Worm (Caenorhabditis elegans) whole organism, young adult: ENCODE data around the gene cpn-2.

Experiments used
- B0019.2 ChIP-seq: fragments of 200-800 bp; sonication (Bioruptor generic); conservative IDR thresholded peaks from 2 replicates; pipeline ENCODE4 v1.3.6; 2022; ENCODE audit warnings: missing genetic modification reagents, missing genetic modification characterization, missing compliant biosample characterization
- B0035.1 ChIP-seq: sonication (generic microtip); optimal IDR thresholded peaks from 2 replicates; lab custom pipeline; 2016; ENCODE audit warnings: missing genetic modification characterization, mild to moderate bottlenecking, missing compliant biosample characterization, missing genotype, missing genetic modification reagents
- C17E4.6 ChIP-seq: fragments of 200-800 bp; sonication (Bioruptor generic); IDR thresholded peaks from 2 replicates; pipeline ENCODE4 v1.3.6; 2022; ENCODE audit warnings: missing genetic modification reagents, missing genetic modification characterization, missing compliant biosample characterization
- D2030.7 ChIP-seq: fragments of 200-800 bp; sonication (Bioruptor generic); IDR thresholded peaks from 2 replicates; pipeline ENCODE4 v1.3.6; 2022; ENCODE audit warnings: missing genetic modification reagents, missing genetic modification characterization, missing compliant biosample characterization
- F10E7.11 ChIP-seq: sonication (generic microtip); optimal IDR thresholded peaks from 2 replicates; lab custom pipeline; 2017; ENCODE audit warnings: mild to moderate bottlenecking, missing genetic modification characterization, moderate library complexity, missing compliant biosample characterization
- F37B4.10 ChIP-seq: fragments of 200-800 bp; sonication (Bioruptor generic); IDR thresholded peaks from 2 replicates; pipeline ENCODE4 v1.3.6; 2022; ENCODE audit warnings: missing genetic modification characterization, missing compliant biosample characterization
- F39B2.1 ChIP-seq: fragments of 200-800 bp; sonication (Bioruptor generic); IDR thresholded peaks from 2 replicates; pipeline ENCODE4 v1.3.6; 2022; ENCODE audit warnings: missing genetic modification reagents, missing genetic modification characterization, missing compliant biosample characterization
- F52B5.7 ChIP-seq: sonication (generic microtip); optimal IDR thresholded peaks from 2 replicates; lab custom pipeline; 2016; ENCODE audit warnings: mild to moderate bottlenecking, missing genetic modification characterization, missing compliant biosample characterization
- F55B11.4 ChIP-seq: sonication (generic microtip); optimal IDR thresholded peaks from 2 replicates; lab custom pipeline; 2016; ENCODE audit warnings: missing compliant biosample characterization, missing genetic modification characterization, borderline replicate concordance; ENCODE audit not compliant: insufficient read depth
- T07F8.4 ChIP-seq: sonication (generic microtip); optimal IDR thresholded peaks from 2 replicates; lab custom pipeline; 2016; ENCODE audit warnings: mild to moderate bottlenecking, missing genetic modification characterization, moderate library complexity, missing compliant biosample characterization
- Y56A3A.18 ChIP-seq: fragments of 200-800 bp; sonication (Bioruptor generic); IDR thresholded peaks from 2 replicates; pipeline ENCODE4 v1.3.6; 2022; ENCODE audit warnings: missing genetic modification reagents, missing genetic modification characterization, missing compliant biosample characterization
- Y67H2A.10 ChIP-seq: fragments of 200-800 bp; sonication (Bioruptor generic); conservative IDR thresholded peaks from 2 replicates; pipeline ENCODE4 v1.3.6; 2022; ENCODE audit warnings: missing genetic modification reagents, missing genetic modification characterization, missing compliant biosample characterization
- Y95B8A.8 ChIP-seq: fragments of 200-800 bp; sonication (Bioruptor generic); IDR thresholded peaks from 2 replicates; pipeline ENCODE4 v1.3.6; 2022; ENCODE audit warnings: missing genetic modification reagents, missing genetic modification characterization, missing compliant biosample characterization
- atf-7 ChIP-seq: sonication (generic microtip); optimal IDR thresholded peaks from 2 replicates; lab custom pipeline; 2017; ENCODE audit warnings: mild to moderate bottlenecking, missing genetic modification characterization, missing compliant biosample characterization
- attf-3 ChIP-seq: fragments of 200-800 bp; sonication (Bioruptor generic); conservative IDR thresholded peaks from 2 replicates; pipeline ENCODE4 v1.3.6; 2022; ENCODE audit warnings: missing genetic modification reagents, missing genetic modification characterization, missing compliant biosample characterization
- attf-5 ChIP-seq: fragments of 200-800 bp; sonication (Bioruptor generic); optimal IDR thresholded peaks from 2 replicates; lab custom pipeline; 2018; ENCODE audit warnings: mild to moderate bottlenecking, missing genetic modification characterization, missing compliant biosample characterization
- attf-6 ChIP-seq: fragments of 200-800 bp; sonication (Bioruptor generic); IDR thresholded peaks from 2 replicates; pipeline ENCODE4 v1.3.6; 2022; ENCODE audit warnings: missing genetic modification reagents, missing genetic modification characterization, missing compliant biosample characterization
- bed-1 ChIP-seq: fragments of 200-800 bp; sonication (Bioruptor generic); IDR thresholded peaks from 2 replicates; pipeline ENCODE4 v1.3.6; 2022; ENCODE audit warnings: missing genetic modification reagents, missing genetic modification characterization, missing compliant biosample characterization
- ccch-3 ChIP-seq: fragments of 200-800 bp; sonication (Bioruptor generic); optimal IDR thresholded peaks from 2 replicates; lab custom pipeline; 2018; ENCODE audit warnings: mild to moderate bottlenecking, missing genetic modification characterization, missing compliant biosample characterization
- ceh-40 ChIP-seq: fragments of 200-800 bp; sonication (Bioruptor generic); IDR thresholded peaks from 2 replicates; pipeline ENCODE4 v1.3.6; 2022; ENCODE audit warnings: missing genetic modification characterization, missing compliant biosample characterization
- ceh-91 ChIP-seq: fragments of 200-800 bp; sonication (Bioruptor generic); IDR thresholded peaks from 2 replicates; pipeline ENCODE4 v1.3.6; 2022; ENCODE audit warnings: missing genetic modification reagents, missing genetic modification characterization, missing compliant biosample characterization
- ets-4 ChIP-seq: fragments of 200-800 bp; sonication (Bioruptor generic); optimal IDR thresholded peaks from 2 replicates; lab custom pipeline; 2018; ENCODE audit warnings: mild to moderate bottlenecking, missing genetic modification characterization, missing compliant biosample characterization
- hsf-1 ChIP-seq: fragments of 200-800 bp; sonication (Bioruptor generic); IDR thresholded peaks from 2 replicates; pipeline ENCODE4 v1.3.6; 2022; ENCODE audit warnings: missing genetic modification reagents, missing genetic modification characterization, missing compliant biosample characterization
- lag-1 ChIP-seq: fragments of 200-800 bp; sonication (Bioruptor generic); IDR thresholded peaks from 2 replicates; pipeline ENCODE4 v1.3.6; 2022; ENCODE audit warnings: missing genetic modification reagents, missing genetic modification characterization, missing compliant biosample characterization
- let-607 ChIP-seq, 2 experiments: fragments of 200-800 bp in 1 of 2; sonication (Bioruptor generic) in 1 of 2; sonication (generic microtip) in 1 of 2; optimal IDR thresholded peaks; 2 replicates each; lab custom pipeline; 2016 to 2018; ENCODE audit warnings: mild to moderate bottlenecking in 2 of 2, missing compliant biosample characterization in 2 of 2, missing genetic modification characterization in 2 of 2, moderate library complexity in 2 of 2, missing genotype in 1 of 2
- lin-40 ChIP-seq: sonication (generic microtip); optimal IDR thresholded peaks from 2 replicates; lab custom pipeline; 2016; ENCODE audit warnings: missing genetic modification characterization, mild to moderate bottlenecking, missing compliant biosample characterization, missing genotype, missing genetic modification reagents
- lir-1 ChIP-seq: fragments of 200-800 bp; sonication (Bioruptor generic); conservative IDR thresholded peaks from 2 replicates; pipeline ENCODE4 v1.3.6; 2022; ENCODE audit warnings: missing genetic modification reagents, missing genetic modification characterization, missing compliant biosample characterization
- lsy-27 ChIP-seq: sonication (generic microtip); optimal IDR thresholded peaks from 2 replicates; lab custom pipeline; 2017; ENCODE audit warnings: missing genetic modification characterization, mild to moderate bottlenecking, missing compliant biosample characterization, antibody characterized with exemption, missing genotype, borderline replicate concordance; ENCODE audit not compliant: insufficient read depth
- madf-3 ChIP-seq: fragments of 200-800 bp; sonication (Bioruptor generic); IDR thresholded peaks from 2 replicates; pipeline ENCODE4 v1.3.6; 2022; ENCODE audit warnings: missing genetic modification reagents, missing genetic modification characterization, missing compliant biosample characterization
- madf-6 ChIP-seq: fragments of 200-800 bp; sonication (Bioruptor generic); IDR thresholded peaks from 2 replicates; pipeline ENCODE4 v1.3.6; 2022; ENCODE audit warnings: missing genetic modification reagents, missing genetic modification characterization, missing compliant biosample characterization
- nfya-1 ChIP-seq: sonication (generic microtip); optimal IDR thresholded peaks from 2 replicates; lab custom pipeline; 2017; ENCODE audit warnings: antibody characterized with exemption, missing compliant biosample characterization, missing genetic modification characterization, borderline replicate concordance; ENCODE audit not compliant: insufficient read depth
- nhr-90 ChIP-seq: sonication (generic microtip); optimal IDR thresholded peaks from 2 replicates; lab custom pipeline; 2016; ENCODE audit warnings: missing genotype, mild to moderate bottlenecking, missing genetic modification characterization, missing compliant biosample characterization
- pha-4 ChIP-seq: fragments of 150-350 bp; sonication (generic microtip); optimal IDR thresholded peaks from 2 replicates; lab custom pipeline; 2014; ENCODE audit warnings: missing biosample characterization, missing genetic modification reagents, missing genetic modification characterization
- rcor-1 ChIP-seq: fragments of 200-800 bp; sonication (Bioruptor generic); IDR thresholded peaks from 2 replicates; pipeline ENCODE4 v1.3.6; 2022; ENCODE audit warnings: missing genetic modification reagents, missing genetic modification characterization, missing compliant biosample characterization
- rec-8 ChIP-seq, 2 experiments: sonication (generic microtip); optimal IDR thresholded peaks; 2 replicates each; lab custom pipeline; 2016; ENCODE audit warnings: mild to moderate bottlenecking in 2 of 2, missing genetic modification characterization in 2 of 2, missing genetic modification reagents in 2 of 2, missing genotype in 2 of 2, missing biosample characterization in 1 of 2, missing compliant biosample characterization in 1 of 2, moderate library complexity in 1 of 2
- sea-2 ChIP-seq: fragments of 200-800 bp; sonication (Bioruptor generic); IDR thresholded peaks from 2 replicates; pipeline ENCODE4 v1.3.6; 2022; ENCODE audit warnings: missing genetic modification characterization, missing compliant biosample characterization
- snpc-1.1 ChIP-seq: sonication (generic microtip); optimal IDR thresholded peaks from 2 replicates; lab custom pipeline; 2017; ENCODE audit warnings: missing genetic modification characterization, mild to moderate bottlenecking, missing compliant biosample characterization, antibody characterized with exemption, moderate library complexity, missing genotype, missing genetic modification reagents; ENCODE audit not compliant: insufficient read depth
- somi-1 ChIP-seq: fragments of 200-800 bp; sonication (Bioruptor generic); optimal IDR thresholded peaks from 2 replicates; lab custom pipeline; 2018; ENCODE audit warnings: mild to moderate bottlenecking, missing genetic modification characterization, missing compliant biosample characterization
- tbp1 ChIP-seq: fragments of 200-800 bp; sonication (Bioruptor generic); optimal IDR thresholded peaks from 2 replicates; lab custom pipeline; 2018; ENCODE audit warnings: mild to moderate bottlenecking, missing genetic modification characterization, missing compliant biosample characterization
- xnd-1 ChIP-seq: sonication (generic microtip); optimal IDR thresholded peaks from 2 replicates; lab custom pipeline; 2016; ENCODE audit warnings: missing genotype, missing genetic modification reagents, missing genetic modification characterization, missing compliant biosample characterization
- ztf-26 ChIP-seq: sonication (generic microtip); optimal IDR thresholded peaks from 2 replicates; lab custom pipeline; 2017; ENCODE audit warnings: missing genetic modification characterization, missing compliant biosample characterization
- ztf-6 ChIP-seq: fragments of 200-800 bp; sonication (Bioruptor generic); IDR thresholded peaks from 2 replicates; pipeline ENCODE4 v1.3.6; 2022; ENCODE audit warnings: missing genetic modification reagents, missing genetic modification characterization, missing compliant biosample characterization

cpn-2 gene

ce11 chrII:349749-350148 lies 12.2 kb downstream of the cpn-2 start:
- no peak for TF ChIP-seq lag-1 (GFP tag; lab: Robert Waterston, UW)
- no peak for TF ChIP-seq xnd-1 (tag; lab: Kevin White, UChicago)
- no peak for TF ChIP-seq D2030.7 (GFP tag; lab: Robert Waterston, UW)
- TF ChIP-seq ztf-26 (tag; lab: Kevin White, UChicago), result no peak
- TF ChIP-seq lin-40 (tag; lab: Kevin White, UChicago), result no peak

ce11 chrII:354494-354893 lies 16.9 kb downstream of the cpn-2 start:
- TF ChIP-seq snpc-1.1 (no peak), rcor-1 (no peak), ztf-6 (GFP tag; lab: Robert Waterston, UW) (no peak)
- TF ChIP-seq, all 124 proteins: peak for 0

- no peak for TF ChIP-seq hsf-1
- TF ChIP-seq T07F8.4, result no peak
- no peak for TF ChIP-seq somi-1
- TF ChIP-seq tbp1 (GFP tag; lab: Kevin White, UChicago), result no peak
- no peak for TF ChIP-seq bed-1 (GFP tag; lab: Robert Waterston, UW)
- TF ChIP-seq attf-3 (GFP tag; lab: Robert Waterston, UW), result no peak
- TF ChIP-seq, all 124 proteins: peak for 0
Observed at ce11 chrII:356969-357368, 19.4 kb downstream of the cpn-2 start, which contains the start of gene dmsr-4. Gene dmsr-4 (minus strand): TSS chrII:357069.

ce11 chrII:367455-367854 lies 29.9 kb downstream of the cpn-2 start, which contains the start of gene ptr-3:
Gene ptr-3 (minus strand): TSS chrII:367555.
- TF ChIP-seq sea-2, result no peak
- TF ChIP-seq F10E7.11, result no peak
- TF ChIP-seq F37B4.10 (GFP tag; lab: Robert Waterston, UW), result no peak
- TF ChIP-seq madf-3 (GFP tag; lab: Robert Waterston, UW), result no peak
- TF ChIP-seq Y67H2A.10 (GFP tag; lab: Robert Waterston, UW), result no peak
- TF ChIP-seq rec-8 (tag; optimal IDR thresholded peaks at IDR 0.05; lab: Kevin White, UChicago), result no peak
- TF ChIP-seq let-607 (tag; optimal IDR thresholded peaks at IDR 0.05; lab: Kevin White, UChicago), result no peak
- TF ChIP-seq nfya-1 (tag; lab: Kevin White, UChicago), result no peak
- TF ChIP-seq Y95B8A.8 (GFP tag; lab: Robert Waterston, UW), result no peak
- no peak for TF ChIP-seq Y56A3A.18 (GFP tag; lab: Robert Waterston, UW)
- TF ChIP-seq B0019.2 (GFP tag; lab: Robert Waterston, UW), result no peak
- no peak for TF ChIP-seq lag-1 (GFP tag; lab: Robert Waterston, UW)
- no peak for TF ChIP-seq attf-6 (GFP tag; lab: Robert Waterston, UW)
- TF ChIP-seq nhr-90 (tag; lab: Kevin White, UChicago), result no peak
- TF ChIP-seq attf-5 (GFP tag; lab: Kevin White, UChicago), result no peak
- TF ChIP-seq lir-1 (GFP tag; lab: Robert Waterston, UW), result no peak
- no peak for TF ChIP-seq madf-6
- no peak for TF ChIP-seq ccch-3
- no peak for TF ChIP-seq lin-40 (tag; lab: Kevin White, UChicago)
- TF ChIP-seq, all 124 proteins: peak for 0

- TF ChIP-seq ets-4 (GFP tag; lab: Kevin White, UChicago), result no peak
- no peak for TF ChIP-seq bed-1 (GFP tag; lab: Robert Waterston, UW)
- no peak for TF ChIP-seq F52B5.7
- TF ChIP-seq lsy-27 (tag; lab: Kevin White, UChicago), result no peak
- no peak for TF ChIP-seq F37B4.10 (GFP tag; lab: Robert Waterston, UW)
- no peak for TF ChIP-seq ceh-91 (GFP tag; lab: Robert Waterston, UW)
- no peak for TF ChIP-seq F55B11.4 (tag; lab: Kevin White, UChicago)
- TF ChIP-seq lag-1 (GFP tag; lab: Robert Waterston, UW), result no peak
- no peak for TF ChIP-seq B0035.1 (tag; lab: Kevin White, UChicago)
- no peak for TF ChIP-seq nfya-1 (tag; lab: Kevin White, UChicago)
- TF ChIP-seq F39B2.1, result no peak
- TF ChIP-seq ceh-40 (GFP tag; lab: Robert Waterston, UW), result no peak
- no peak for TF ChIP-seq C17E4.6 (GFP tag; lab: Robert Waterston, UW)
- no peak for TF ChIP-seq pha-4 (tag; lab: Kevin White, UChicago)
- TF ChIP-seq atf-7 (tag; lab: Kevin White, UChicago), result no peak
Observed at ce11 chrII:370394-370793, 32.8 kb downstream of the cpn-2 start.
